Worm (Caenorhabditis elegans) whole organism, L1 larva: ENCODE results near the gene C15C8.4.

Experiments used
- aly-2 ChIP-seq: fragments of 150-350 bp; optimal IDR thresholded peaks from 2 replicates; lab custom pipeline; 2014; ENCODE audit warnings: missing biosample characterization, missing genetic modification characterization
- fkh-10 ChIP-seq: sonication (generic microtip); optimal IDR thresholded peaks from 2 replicates; lab custom pipeline; 2017; ENCODE audit warnings: missing biosample characterization, missing genetic modification reagents, missing genetic modification characterization
- lin-39 ChIP-seq: fragments of 150-350 bp; optimal IDR thresholded peaks from 2 replicates; lab custom pipeline; 2014; ENCODE audit warnings: missing biosample characterization, missing genetic modification reagents, missing genetic modification characterization
- mab-9 ChIP-seq: fragments of 200-800 bp; sonication (Bioruptor generic); IDR thresholded peaks from 2 replicates; pipeline ENCODE4 v1.3.6; 2022; ENCODE audit warnings: missing genetic modification reagents, missing genetic modification characterization, missing compliant biosample characterization
- pag-3 ChIP-seq: sonication (generic microtip); optimal IDR thresholded peaks from 2 replicates; lab custom pipeline; 2017; ENCODE audit warnings: missing genetic modification characterization, mild to moderate bottlenecking, missing compliant biosample characterization, antibody characterized with exemption, borderline replicate concordance; ENCODE audit not compliant: insufficient read depth
- unc-62 ChIP-seq: fragments of 150-350 bp; optimal IDR thresholded peaks from 2 replicates; lab custom pipeline; 2014; ENCODE audit warnings: missing biosample characterization, missing genetic modification reagents, missing genetic modification characterization

ce11 chrV:12727104-12727637 lies 20.1 kb downstream of the C15C8.4 start, which contains the start of gene R11D1.13:
- no peak for TF ChIP-seq aly-2 (tag; lab: Kevin White, UChicago)
- TF ChIP-seq lin-39 (tag; lab: Kevin White, UChicago) = no peak
- TF ChIP-seq pag-3 (tag; lab: Kevin White, UChicago) = no peak
- no peak for TF ChIP-seq unc-62 (GFP tag; lab: Kevin White, UChicago)
- no peak for TF ChIP-seq fkh-10 (GFP tag; lab: Kevin White, UChicago)
- TF ChIP-seq mab-9 (GFP tag; lab: Robert Waterston, UW) = no peak
